Fruit fly (Drosophila melanogaster): ENCODE data around the gene Fum2.
A peak's percentile ranks its signal among the peaks of the same experiment; 100 is the strongest.

Gene Fum2

DNA sequence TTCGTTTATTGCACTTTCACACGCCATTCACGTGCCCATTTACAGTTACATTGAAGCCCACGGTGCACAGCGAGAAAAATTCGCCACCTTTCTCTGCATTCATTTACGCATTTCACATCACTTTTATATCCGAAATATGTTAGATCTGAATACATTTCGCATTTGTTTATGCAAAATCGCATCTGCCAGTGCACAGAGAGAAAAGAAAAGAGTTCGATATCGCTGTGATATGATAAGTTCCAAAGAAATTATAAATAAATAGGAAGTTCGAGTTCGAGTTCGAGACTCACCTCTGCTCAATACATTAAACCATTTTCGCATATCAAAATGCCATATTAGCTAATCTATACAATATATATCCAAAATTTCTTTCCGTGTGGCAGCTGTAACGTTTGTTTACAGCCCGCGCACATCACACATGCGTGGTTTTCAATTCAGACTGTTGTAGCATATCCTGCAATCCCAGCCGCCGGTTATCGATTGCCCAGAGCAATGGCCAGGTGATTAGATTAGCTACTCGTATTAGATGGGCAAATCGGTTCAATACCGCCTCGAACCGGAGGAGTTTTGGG is 25.5 kb upstream of the Fum2 start (continued):
- TF ChIP-seq HLH3B (GFP tag; IDR thresholded peaks at IDR 0.05) (peak; percentile 79), Taf1 (GFP tag; IDR thresholded peaks at IDR 0.05) (peak; percentile 63), CG11456 (GFP tag; IDR thresholded peaks at IDR 0.05) (peak; percentile 75; the same call in 2 of the 3 replicates), CG32772 (GFP tag; IDR thresholded peaks at IDR 0.05) (peak; percentile 67), NFAT (GFP tag; IDR thresholded peaks at IDR 0.05) (0 out of 2 replicates have a peak, but pooled peaks have one; percentile 48), nerfin-1 (tag; optimal IDR thresholded peaks at IDR 0.05) (peak; percentile 70), CG12299 (tag; optimal IDR thresholded peaks at IDR 0.05) (peak; percentile 77), Abd-B (GFP tag; optimal IDR thresholded peaks at IDR 0.05) (peak; percentile 84), CG13424 (tag; optimal IDR thresholded peaks at IDR 0.05) (peak; percentile 85), CG9437 (GFP tag; optimal IDR thresholded peaks at IDR 0.05) (peak; percentile 82), Dip3 (GFP tag; optimal IDR thresholded peaks at IDR 0.05) (peak; percentile 85), CG2120 (GFP tag; optimal IDR thresholded peaks at IDR 0.05) (peak; percentile 92), CG4730 (GFP tag; IDR thresholded peaks at IDR 0.05) (peak; percentile 59), CG12942 (GFP tag; optimal IDR thresholded peaks at IDR 0.05) (peak; percentile 74), chm (GFP tag; IDR thresholded peaks at IDR 0.05) (peak; percentile 62; the same call in 1 of the 2 replicates), Fer1 (GFP tag; optimal IDR thresholded peaks at IDR 0.05) (peak; percentile 88), CG3281 (GFP tag; optimal IDR thresholded peaks at IDR 0.05) (peak; percentile 89), dpn (GFP tag; optimal IDR thresholded peaks at IDR 0.05) (peak; percentile 83 to 87), NK7.1 (GFP tag; optimal IDR thresholded peaks at IDR 0.05) (peak; percentile 70), BEAF-32 (GFP tag; optimal IDR thresholded peaks at IDR 0.05) (no peak), Sox102F (GFP tag; optimal IDR thresholded peaks at IDR 0.05) (peak; percentile 84), CG10654 (GFP tag; optimal IDR thresholded peaks at IDR 0.05) (peak; percentile 57), Jarid2 (GFP tag; optimal IDR thresholded peaks at IDR 0.05) (peak; percentile 66), CG15696 (tag; optimal IDR thresholded peaks at IDR 0.05) (peak; percentile 65), CG8765 (GFP tag; IDR thresholded peaks at IDR 0.05) (peak; percentile 71), CG34224 (GFP tag; IDR thresholded peaks at IDR 0.05; ENCODE audit: partially characterized antibody) (no peak), Scr (GFP tag; IDR thresholded peaks at IDR 0.05; ENCODE audit: partially characterized antibody) (no peak), CG9876 (GFP tag; optimal IDR thresholded peaks at IDR 0.05) (peak; percentile 65), CG3407 (GFP tag; optimal IDR thresholded peaks at IDR 0.05) (peak; percentile 50), Pdp1 (GFP tag; optimal IDR thresholded peaks at IDR 0.05) (peak; percentile 70 to 89), lilli (GFP tag; optimal IDR thresholded peaks at IDR 0.05) (peak; percentile 92), Dbx (GFP tag; IDR thresholded peaks at IDR 0.05) (peak; percentile 75), CG11560 (tag; IDR thresholded peaks at IDR 0.05) (peak; percentile 70), CG15479 (GFP tag; optimal IDR thresholded peaks at IDR 0.05) (no peak), hbn (GFP tag; IDR thresholded peaks at IDR 0.05; ENCODE audit: partially characterized antibody) (no peak), CG13287 (GFP tag; IDR thresholded peaks at IDR 0.05; ENCODE audit: partially characterized antibody) (no peak), CG4424 (GFP tag; optimal IDR thresholded peaks at IDR 0.05) (peak; percentile 86), sug (tag; optimal IDR thresholded peaks at IDR 0.05) (peak; percentile 67), CG2129 (GFP tag; IDR thresholded peaks at IDR 0.05; ENCODE audit: partially characterized antibody) (no peak), en (GFP tag; optimal IDR thresholded peaks at IDR 0.05) (peak; percentile 64), CG8281 (tag; optimal IDR thresholded peaks at IDR 0.05) (peak; percentile 51), nom (GFP tag; optimal IDR thresholded peaks at IDR 0.05) (peak; percentile 69), Nf-YC (tag; optimal IDR thresholded peaks at IDR 0.05) (peak; percentile 72), CG8388 (GFP tag; optimal IDR thresholded peaks at IDR 0.05) (peak; percentile 81), CG33213 (GFP tag; optimal IDR thresholded peaks at IDR 0.05) (peak; percentile 78), CG8290 (GFP tag; optimal IDR thresholded peaks at IDR 0.05) (peak; percentile 28), CG8290 (tag; optimal IDR thresholded peaks at IDR 0.05) (peak in 1 of 2 experiments; percentile 77), lov (optimal IDR thresholded peaks at IDR 0.05) (no peak), lov (GFP tag; IDR thresholded peaks at IDR 0.05) (0 out of 3 replicates have a peak, but pooled peaks have one; percentile 45), her (GFP tag; optimal IDR thresholded peaks at IDR 0.05) (peak; percentile 70)
